Fruit fly (Drosophila melanogaster) whole organism, embryonic: ENCODE data around the gene rdhB.
A peak's percentile ranks its signal among the peaks of the same experiment; 100 is the strongest.

Experiments
- CG11247 ChIP-seq: fragments of 200-800 bp; sonication (Bioruptor generic); IDR thresholded peaks from 2 replicates; pipeline ENCODE4 v1.3.6; 2022; ENCODE audit warnings: missing biosample characterization, missing genetic modification characterization
- CG11456 ChIP-seq: fragments of 200-800 bp; sonication (Bioruptor generic); IDR thresholded peaks from 3 replicates; pipeline ENCODE4 v1.3.6; 2022; ENCODE audit warnings: missing biosample characterization, missing genetic modification characterization
- CG11560 ChIP-seq: fragments of 200-800 bp; sonication (Bioruptor generic); IDR thresholded peaks from 3 replicates; pipeline ENCODE4 v1.3.6; 2022; ENCODE audit warnings: missing biosample characterization, missing genetic modification characterization
- CG12391 ChIP-seq: fragments of 200-800 bp; sonication (Bioruptor generic); optimal IDR thresholded peaks from 3 replicates; lab custom pipeline; 2018; ENCODE audit warnings: missing biosample characterization, mild to moderate bottlenecking, missing genetic modification characterization, moderate library complexity
- CG13424 ChIP-seq: fragments of 200-800 bp; sonication (Bioruptor generic); optimal IDR thresholded peaks from 2 replicates; lab custom pipeline; 2019; ENCODE audit warnings: missing biosample characterization, mild to moderate bottlenecking, missing genetic modification characterization, moderate library complexity
- CG13624 ChIP-seq: fragments of 200-800 bp; sonication (Bioruptor generic); optimal IDR thresholded peaks from 2 replicates; lab custom pipeline; 2016; ENCODE audit warnings: missing biosample characterization, missing genetic modification characterization
- CG14014 ChIP-seq: fragments of 200-800 bp; sonication (Bioruptor generic); IDR thresholded peaks from 2 replicates; pipeline ENCODE4 v1.3.6; 2022; ENCODE audit warnings: missing biosample characterization, missing genetic modification characterization
- CG15011 ChIP-seq: fragments of 200-800 bp; sonication (Bioruptor generic); optimal IDR thresholded peaks from 3 replicates; lab custom pipeline; 2018; ENCODE audit warnings: missing biosample characterization, mild to moderate bottlenecking, missing genetic modification characterization
- CG15514 ChIP-seq: fragments of 200-800 bp; sonication (Bioruptor generic); optimal IDR thresholded peaks from 3 replicates; lab custom pipeline; 2017; ENCODE audit warnings: missing biosample characterization, missing genetic modification characterization, mild to moderate bottlenecking, moderate library complexity, missing genetic modification reagents
- CG17186 ChIP-seq: fragments of 200-800 bp; sonication (Bioruptor generic); optimal IDR thresholded peaks from 3 replicates; lab custom pipeline; 2017; ENCODE audit warnings: missing biosample characterization, missing genetic modification reagents, missing genetic modification characterization
- CG32767 ChIP-seq: fragments of 200-800 bp; sonication (Bioruptor generic); IDR thresholded peaks from 2 replicates; pipeline ENCODE4 v1.3.6; 2022; ENCODE audit warnings: missing biosample characterization, missing genetic modification characterization
- CG4617 ChIP-seq: fragments of 200-800 bp; sonication (Bioruptor generic); optimal IDR thresholded peaks from 3 replicates; lab custom pipeline; 2016; ENCODE audit warnings: missing biosample characterization, missing genetic modification characterization, borderline replicate concordance
- CG6654 ChIP-seq: fragments of 200-800 bp; sonication (Bioruptor generic); optimal IDR thresholded peaks from 2 replicates; lab custom pipeline; 2017; ENCODE audit warnings: missing biosample characterization, mild to moderate bottlenecking, missing genetic modification characterization
- CG6854 ChIP-seq: fragments of 200-800 bp; sonication (Bioruptor generic); optimal IDR thresholded peaks from 3 replicates; lab custom pipeline; 2017; ENCODE audit warnings: missing biosample characterization, mild to moderate bottlenecking, missing genetic modification characterization
- CG8478 ChIP-seq: fragments of >200 bp; optimal IDR thresholded peaks from 2 replicates; lab custom pipeline; 2018
- CG9727 ChIP-seq: fragments of 200-800 bp; sonication (Bioruptor generic); optimal IDR thresholded peaks from 3 replicates; lab custom pipeline; 2017; ENCODE audit warnings: missing biosample characterization, mild to moderate bottlenecking, missing genetic modification characterization
- Dek ChIP-seq: fragments of 200-800 bp; sonication (Bioruptor generic); optimal IDR thresholded peaks from 3 replicates; lab custom pipeline; 2019; ENCODE audit warnings: missing biosample characterization, mild to moderate bottlenecking, missing genetic modification characterization, moderate library complexity
- Ets65A ChIP-seq: fragments of 200-800 bp; sonication (Bioruptor generic); peaks from one replicate; lab custom pipeline; 2016; ENCODE audit warnings: missing biosample characterization, missing genetic modification characterization
- Gsc ChIP-seq: fragments of 200-800 bp; sonication (Bioruptor generic); IDR thresholded peaks from 2 replicates; pipeline ENCODE4 v1.3.6; 2022; ENCODE audit warnings: missing biosample characterization, missing genetic modification characterization
- Jarid2 ChIP-seq: fragments of 200-800 bp; sonication (Bioruptor generic); optimal IDR thresholded peaks from 3 replicates; lab custom pipeline; 2017; ENCODE audit warnings: mild to moderate bottlenecking, missing biosample characterization, missing genetic modification reagents, missing genetic modification characterization
- Mrtf ChIP-seq: fragments of 200-800 bp; sonication (Bioruptor generic); IDR thresholded peaks from 3 replicates; pipeline ENCODE4 v1.3.6; 2022; ENCODE audit warnings: missing biosample characterization, missing genetic modification characterization
- NC2α ChIP-seq: fragments of 200-800 bp; sonication (Bioruptor generic); optimal IDR thresholded peaks from 2 replicates; lab custom pipeline; 2016; ENCODE audit warnings: missing biosample characterization, missing genetic modification characterization
- PHDP ChIP-seq: fragments of 200-800 bp; sonication (Bioruptor generic); optimal IDR thresholded peaks from 3 replicates; lab custom pipeline; 2018; ENCODE audit warnings: missing biosample characterization, mild to moderate bottlenecking, missing genetic modification characterization, moderate library complexity
- Sry-β ChIP-seq: fragments of 200-800 bp; sonication (Bioruptor generic); optimal IDR thresholded peaks from 2 replicates; lab custom pipeline; 2018; ENCODE audit warnings: missing biosample characterization, mild to moderate bottlenecking, missing genetic modification characterization, moderate library complexity
- Sry-δ ChIP-seq: fragments of 200-800 bp; sonication (Bioruptor generic); optimal IDR thresholded peaks from 2 replicates; lab custom pipeline; 2016; ENCODE audit warnings: missing biosample characterization, missing genetic modification characterization
- abd-A ChIP-seq: fragments of 200-800 bp; sonication (Bioruptor generic); optimal IDR thresholded peaks from 3 replicates; lab custom pipeline; 2019; ENCODE audit warnings: missing biosample characterization, mild to moderate bottlenecking, missing genetic modification characterization, moderate library complexity
- ap ChIP-seq: fragments of 200-800 bp; sonication (Bioruptor generic); IDR thresholded peaks from 2 replicates; pipeline ENCODE4 v1.3.6; 2022; ENCODE audit warnings: missing biosample characterization, missing genetic modification characterization
- bcd ChIP-seq: fragments of 200-800 bp; sonication (Bioruptor generic); optimal IDR thresholded peaks from 2 replicates; lab custom pipeline; 2017; ENCODE audit warnings: missing biosample characterization, mild to moderate bottlenecking, missing genetic modification characterization
- cad ChIP-seq: fragments of >200 bp; optimal IDR thresholded peaks from 2 replicates; lab custom pipeline; 2017; ENCODE audit warnings: missing biosample characterization, missing genetic modification characterization
- crc ChIP-seq: fragments of 200-800 bp; sonication (Bioruptor generic); optimal IDR thresholded peaks from 2 replicates; lab custom pipeline; 2016; ENCODE audit warnings: missing biosample characterization, missing genetic modification characterization
- croc ChIP-seq: fragments of 200-800 bp; sonication (Bioruptor generic); conservative IDR thresholded peaks from 3 replicates; pipeline ENCODE4 v1.3.6; 2022; ENCODE audit warnings: missing biosample characterization, missing genetic modification characterization
- da ChIP-seq: fragments of 200-800 bp; sonication (Bioruptor generic); optimal IDR thresholded peaks from 2 replicates; lab custom pipeline; 2016; ENCODE audit warnings: missing biosample characterization, missing genetic modification characterization
- dm ChIP-seq: fragments of 200-800 bp; sonication (Bioruptor generic); optimal IDR thresholded peaks from 3 replicates; lab custom pipeline; 2016; ENCODE audit warnings: missing biosample characterization, missing genetic modification characterization
- eve ChIP-seq, 2 experiments: fragments of >200 bp; optimal IDR thresholded peaks; 2 replicates each; lab custom pipeline; 2017; ENCODE audit warnings: missing biosample characterization in 2 of 2, missing genetic modification characterization in 2 of 2
- fd102C ChIP-seq: fragments of 200-800 bp; sonication (Bioruptor generic); optimal IDR thresholded peaks from 2 replicates; lab custom pipeline; 2018; ENCODE audit warnings: missing biosample characterization, mild to moderate bottlenecking, missing genetic modification characterization, moderate library complexity
- grn ChIP-seq: fragments of 200-800 bp; sonication (Bioruptor generic); optimal IDR thresholded peaks from 3 replicates; lab custom pipeline; 2017; ENCODE audit warnings: missing biosample characterization, missing genetic modification characterization
- gsb ChIP-seq: fragments of 200-800 bp; sonication (Bioruptor generic); IDR thresholded peaks from 2 replicates; pipeline ENCODE4 v1.3.6; 2022; ENCODE audit warnings: missing biosample characterization, missing genetic modification characterization
- klu ChIP-seq: fragments of 200-800 bp; sonication (Bioruptor generic); IDR thresholded peaks from 2 replicates; pipeline ENCODE4 v1.3.6; 2022; ENCODE audit warnings: missing biosample characterization, missing genetic modification characterization
- nau ChIP-seq: fragments of 200-800 bp; sonication (Bioruptor generic); optimal IDR thresholded peaks from 3 replicates; lab custom pipeline; 2017; ENCODE audit warnings: missing biosample characterization, mild to moderate bottlenecking, missing genetic modification characterization, missing genetic modification reagents
- oc ChIP-seq: fragments of 200-800 bp; sonication (Bioruptor generic); optimal IDR thresholded peaks from 2 replicates; lab custom pipeline; 2018; ENCODE audit warnings: missing biosample characterization, mild to moderate bottlenecking, missing genetic modification characterization, moderate library complexity
- p53 ChIP-seq: fragments of 200-800 bp; sonication (Bioruptor generic); optimal IDR thresholded peaks from 2 replicates; lab custom pipeline; 2016; ENCODE audit warnings: missing biosample characterization, missing genetic modification characterization
- pzg ChIP-seq: fragments of 200-800 bp; sonication (Bioruptor generic); optimal IDR thresholded peaks from 3 replicates; lab custom pipeline; 2018; ENCODE audit warnings: missing biosample characterization, mild to moderate bottlenecking, missing genetic modification characterization, moderate library complexity
- ranshi ChIP-seq: fragments of 200-800 bp; sonication (Bioruptor generic); IDR thresholded peaks from 2 replicates; pipeline ENCODE4 v1.3.6; 2022; ENCODE audit warnings: missing biosample characterization, missing genetic modification characterization
- schlank ChIP-seq: fragments of 200-800 bp; sonication (Bioruptor generic); optimal IDR thresholded peaks from 2 replicates; lab custom pipeline; 2018; ENCODE audit warnings: missing biosample characterization, mild to moderate bottlenecking, missing genetic modification characterization
- seq ChIP-seq: fragments of 200-800 bp; sonication (Bioruptor generic); IDR thresholded peaks from 2 replicates; pipeline ENCODE4 v1.3.6; 2022; ENCODE audit warnings: missing biosample characterization, missing genetic modification characterization
- sim ChIP-seq: fragments of 200-800 bp; sonication (Bioruptor generic); IDR thresholded peaks from 2 replicates; pipeline ENCODE4 v1.3.6; 2022; ENCODE audit warnings: missing biosample characterization, missing genetic modification characterization
- sqz ChIP-seq: fragments of 200-800 bp; sonication (Bioruptor generic); optimal IDR thresholded peaks from 3 replicates; lab custom pipeline; 2018; ENCODE audit warnings: missing biosample characterization, mild to moderate bottlenecking, missing genetic modification characterization
- sug ChIP-seq: fragments of 200-800 bp; optimal IDR thresholded peaks from 2 replicates; lab custom pipeline; 2019; ENCODE audit warnings: missing biosample characterization, mild to moderate bottlenecking, missing genetic modification characterization, moderate library complexity

Gene rdhB

DNA sequence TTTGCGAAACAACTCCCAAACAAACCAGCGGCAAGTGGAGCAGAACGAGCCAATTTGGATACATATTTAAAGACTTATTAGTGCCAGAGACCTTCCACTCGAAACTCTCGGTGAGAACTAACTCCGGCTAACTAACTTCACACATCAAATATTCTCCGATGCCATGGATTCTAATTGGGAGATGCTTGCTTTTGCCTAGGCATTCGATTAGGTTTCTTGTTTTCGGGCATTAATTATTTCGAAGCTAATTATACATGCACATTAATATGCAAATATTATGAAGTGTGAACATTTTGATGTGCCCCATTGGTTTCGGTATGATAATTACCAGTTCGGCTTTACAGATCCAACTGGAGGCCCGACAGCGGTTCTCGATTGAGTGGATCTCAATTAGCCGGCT is 9.3 kb upstream of the rdhB start, which contains the start of gene CG5386:
TSS of gene CG5386 (minus strand) at position 101 of the 400 bp plus-strand sequence.
- TF ChIP-seq gsb (no peak), Gsc (GFP tag; lab: Robert Waterston, UW) (no peak), pzg (GFP tag; lab: Kevin White, UChicago) (no peak), p53 (GFP tag; lab: Kevin White, UChicago) (no peak), Sry-β (no peak), CG6654 (GFP tag; lab: Kevin White, UChicago) (no peak), ap (GFP tag; lab: Robert Waterston, UW) (no peak), klu (GFP tag; lab: Robert Waterston, UW) (no peak), CG15011 (GFP tag; lab: Kevin White, UChicago) (no peak), Mrtf (no peak), CG9727 (no peak), da (GFP tag; lab: Kevin White, UChicago) (no peak), nau (no peak), sqz (GFP tag; lab: Kevin White, UChicago) (no peak), CG11247 (no peak), fd102C (GFP tag; lab: Kevin White, UChicago) (no peak), CG13424 (tag; lab: Kevin White, UChicago) (no peak), seq (no peak)

DNA sequence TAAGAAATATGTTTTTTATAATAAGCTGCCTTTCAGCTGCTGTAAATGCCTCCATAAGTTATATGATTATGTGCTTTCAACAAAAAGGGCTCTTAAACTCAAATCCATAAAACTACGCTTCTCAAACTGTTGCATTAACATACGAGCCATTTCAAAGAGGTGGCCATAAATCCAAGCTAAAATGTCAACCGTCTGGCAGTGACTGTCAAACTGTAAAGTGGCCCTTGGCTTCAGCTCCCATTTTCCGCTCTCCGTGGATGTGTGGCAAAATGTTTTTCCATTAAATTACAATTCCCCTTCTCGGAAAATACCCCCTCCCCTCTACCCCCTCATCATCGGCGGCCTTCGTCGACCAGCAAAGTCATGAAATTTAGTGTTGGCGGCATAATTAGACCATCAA is 8.8 kb upstream of the rdhB start:
- TF ChIP-seq cad (GFP tag; lab: Kevin White, UChicago) (peak; percentile 59), Ets65A (GFP tag; lab: Kevin White, UChicago) (peak; percentile 33), croc (no peak), CG11456 (GFP tag; lab: Robert Waterston, UW) (no peak), CG8478 (lab: Kevin White, UChicago) (no peak), CG6654 (GFP tag; lab: Kevin White, UChicago) (peak; percentile 88), NC2α (GFP tag; lab: Kevin White, UChicago) (no peak), PHDP (tag; lab: Kevin White, UChicago) (no peak), Jarid2 (GFP tag; lab: Kevin White, UChicago) (no peak)

DNA sequence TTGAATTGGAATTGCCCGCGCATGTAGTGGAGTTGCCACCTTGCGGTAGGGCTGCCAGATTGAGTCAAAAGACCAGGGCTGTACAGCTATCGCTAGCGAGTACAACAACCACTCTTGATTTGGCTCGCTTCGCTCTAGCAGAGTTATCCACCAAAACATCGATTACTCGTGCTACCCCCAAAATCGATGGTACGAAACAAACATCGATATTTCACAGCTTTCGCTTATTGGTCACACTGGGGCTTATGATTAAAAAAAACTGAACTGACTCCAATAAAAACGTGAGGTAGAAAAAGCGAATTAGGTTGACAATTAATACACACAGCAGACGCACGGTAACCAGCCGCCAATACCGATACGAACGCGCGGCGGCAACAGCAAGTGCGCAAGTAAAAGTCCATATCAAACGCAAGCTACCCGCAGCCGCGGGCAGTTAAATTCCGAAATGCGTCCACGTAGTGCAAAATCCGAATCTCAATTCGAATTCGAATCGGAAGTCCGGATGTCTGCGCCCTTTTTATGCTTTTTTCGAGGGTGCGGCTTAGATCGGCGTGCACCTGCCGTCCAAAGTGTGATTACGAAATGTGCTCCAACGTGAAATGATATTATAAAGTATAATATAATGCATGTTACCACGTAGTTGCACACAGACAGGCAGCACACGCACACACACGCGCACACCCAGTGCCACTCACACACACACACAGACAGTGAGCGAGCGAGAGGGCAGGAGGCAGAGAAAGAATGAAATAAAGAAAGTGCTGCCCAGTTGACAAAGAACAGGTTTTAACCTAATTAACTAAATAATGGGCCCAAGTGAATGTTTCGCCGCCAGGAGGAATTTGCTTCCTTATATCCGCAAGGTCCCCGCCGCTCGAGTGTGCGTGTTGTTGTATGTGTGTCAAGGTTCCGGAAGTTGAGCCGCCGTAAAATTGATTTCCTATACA is 5.2 kb downstream of the rdhB start, which contains the start of gene Sar1:
TSS of gene Sar1 (plus strand) at position 222 of the 947 bp plus-strand sequence.
- peak; percentile 89 for TF ChIP-seq CG11560 (tag; lab: Robert Waterston, UW)
- TF ChIP-seq ranshi = 0 out of 2 replicates have a peak, but pooled peaks have one; percentile 6
- peak; percentile 92 for TF ChIP-seq Sry-δ (GFP tag; lab: Kevin White, UChicago)
- no peak for TF ChIP-seq CG15011 (GFP tag; lab: Kevin White, UChicago)
- TF ChIP-seq Dek = peak; percentile 41
- TF ChIP-seq CG11247 = no peak
- TF ChIP-seq grn (GFP tag; lab: Kevin White, UChicago) = peak; percentile 6
- no peak for TF ChIP-seq crc
- peak; percentile 59 for TF ChIP-seq dm (GFP tag; lab: Kevin White, UChicago)
- TF ChIP-seq schlank (tag; lab: Kevin White, UChicago) = no peak
- TF ChIP-seq CG14014 (GFP tag; lab: Robert Waterston, UW) = no peak
- no peak for TF ChIP-seq oc (tag; lab: Kevin White, UChicago)
- TF ChIP-seq eve (GFP tag; optimal IDR thresholded peaks at IDR 0.05; lab: Kevin White, UChicago) = no peak
- TF ChIP-seq CG15514 = peak; percentile 96
- TF ChIP-seq CG6854 = peak; percentile 39
- TF ChIP-seq sug (tag; lab: Kevin White, UChicago) = peak; percentile 60
- peak; percentile 60 for TF ChIP-seq CG4617 (GFP tag; lab: Kevin White, UChicago)
- TF ChIP-seq abd-A = peak; percentile 16
- TF ChIP-seq CG17186 (GFP tag; lab: Kevin White, UChicago) = peak; percentile 64
- peak; percentile 51 for TF ChIP-seq CG12391 (tag; lab: Kevin White, UChicago)
- no peak for TF ChIP-seq sim (GFP tag; lab: Robert Waterston, UW)
- no peak for TF ChIP-seq CG32767 (GFP tag; lab: Robert Waterston, UW)
- TF ChIP-seq CG13624 (GFP tag; lab: Kevin White, UChicago) = peak; percentile 47
- peak; percentile 29 for TF ChIP-seq bcd
